Worm (Caenorhabditis elegans) whole organism, L4 larva: ENCODE measurements around the gene R03G8.6.

Source experiments
- F10B5.3 ChIP-seq: sonication (generic microtip); optimal IDR thresholded peaks from 2 replicates; lab custom pipeline; 2016; ENCODE audit warnings: mild to moderate bottlenecking, missing genetic modification characterization, missing compliant biosample characterization
- R02D3.7 ChIP-seq: fragments of 150-350 bp; sonication (generic microtip); optimal IDR thresholded peaks from 3 replicates; lab custom pipeline; 2014; ENCODE audit warnings: missing biosample characterization, missing genetic modification characterization
- Y105C5A.15 ChIP-seq: fragments of 200-800 bp; sonication (Bioruptor generic); IDR thresholded peaks from 2 replicates; pipeline ENCODE4 v1.3.6; 2022; ENCODE audit warnings: missing genetic modification characterization, missing compliant biosample characterization
- Y48G9A.11 ChIP-seq: fragments of 200-800 bp; sonication (Bioruptor generic); IDR thresholded peaks from 2 replicates; pipeline ENCODE4 v1.3.6; 2022; ENCODE audit warnings: missing genetic modification reagents, missing genetic modification characterization, missing compliant biosample characterization
- Y75B8A.6 ChIP-seq: fragments of 200-800 bp; sonication (Bioruptor generic); IDR thresholded peaks from 2 replicates; pipeline ENCODE4 v1.3.6; 2022; ENCODE audit warnings: missing genetic modification reagents, missing genetic modification characterization, missing compliant biosample characterization
- ZK337.2 ChIP-seq: fragments of 200-800 bp; sonication (Bioruptor generic); IDR thresholded peaks from 2 replicates; pipeline ENCODE4 v1.3.6; 2022; ENCODE audit warnings: missing genetic modification reagents, missing genetic modification characterization, missing compliant biosample characterization
- aha-1 ChIP-seq: fragments of 150-350 bp; peaks from one replicate; lab custom pipeline; 2014; ENCODE audit warnings: missing biosample characterization, missing genetic modification characterization
- ama-1 ChIP-seq: fragments of 150-350 bp; optimal IDR thresholded peaks from 2 replicates; lab custom pipeline; 2014; ENCODE audit warnings: inconsistent platforms, mixed read lengths
- attf-4 ChIP-seq: sonication (generic microtip); optimal IDR thresholded peaks from 3 replicates; lab custom pipeline; 2017; ENCODE audit warnings: missing biosample characterization, missing genetic modification characterization
- ceh-62 ChIP-seq: sonication (generic microtip); optimal IDR thresholded peaks from 2 replicates; lab custom pipeline; 2017; ENCODE audit warnings: missing biosample characterization, missing genetic modification characterization
- ceh-82 ChIP-seq: sonication (generic microtip); optimal IDR thresholded peaks from 2 replicates; lab custom pipeline; 2017; ENCODE audit warnings: missing biosample characterization, missing genetic modification characterization
- daf-16 ChIP-seq, 3 experiments: sonication (generic microtip); optimal IDR thresholded peaks; 2 replicates each; lab custom pipeline; 2016 to 2017; ENCODE audit warnings: missing genetic modification characterization in 3 of 3, missing genetic modification reagents in 3 of 3, mild to moderate bottlenecking in 2 of 3, missing compliant biosample characterization in 2 of 3, missing biosample characterization in 1 of 3, moderate library complexity in 1 of 3
- dpl-1 ChIP-seq: fragments of 150-350 bp; optimal IDR thresholded peaks from 2 replicates; lab custom pipeline; 2014; ENCODE audit warnings: missing biosample characterization, missing genetic modification reagents, missing genetic modification characterization
- fos-1 ChIP-seq: fragments of 150-350 bp; optimal IDR thresholded peaks from 2 replicates; lab custom pipeline; 2014; ENCODE audit warnings: missing biosample characterization, missing genetic modification characterization
- gei-8 ChIP-seq: fragments of 200-800 bp; sonication (Bioruptor generic); optimal IDR thresholded peaks from 2 replicates; lab custom pipeline; 2018; ENCODE audit warnings: mild to moderate bottlenecking, missing genetic modification characterization, missing compliant biosample characterization
- hif-1 ChIP-seq, 2 experiments: sonication (generic microtip); optimal IDR thresholded peaks; 2 replicates each; lab custom pipeline; 2016 to 2017; ENCODE audit warnings: missing compliant biosample characterization in 2 of 2, missing genetic modification characterization in 2 of 2, missing genetic modification reagents in 2 of 2, missing genotype in 2 of 2, mild to moderate bottlenecking in 1 of 2
- hlh-11 ChIP-seq: fragments of 200-800 bp; sonication (Bioruptor generic); optimal IDR thresholded peaks from 2 replicates; lab custom pipeline; 2018; ENCODE audit warnings: mild to moderate bottlenecking, missing genetic modification characterization, missing compliant biosample characterization
- jun-1 ChIP-seq: fragments of 150-350 bp; optimal IDR thresholded peaks from 2 replicates; lab custom pipeline; 2014; ENCODE audit warnings: missing biosample characterization, missing genetic modification reagents, missing genetic modification characterization
- lim-7 ChIP-seq: fragments of 200-800 bp; sonication (Bioruptor generic); IDR thresholded peaks from 2 replicates; pipeline ENCODE4 v1.3.6; 2022; ENCODE audit warnings: missing genetic modification characterization, missing compliant biosample characterization
- lin-38 ChIP-seq: fragments of 200-800 bp; sonication (Bioruptor generic); IDR thresholded peaks from 2 replicates; pipeline ENCODE4 v1.3.6; 2022; ENCODE audit warnings: missing genetic modification reagents, missing genetic modification characterization, missing compliant biosample characterization
- lin-39 ChIP-seq: fragments of 150-350 bp; optimal IDR thresholded peaks from 2 replicates; lab custom pipeline; 2014; ENCODE audit warnings: missing biosample characterization, missing genetic modification reagents, missing genetic modification characterization
- lsy-2 ChIP-seq, 2 experiments: fragments of 150-350 bp in 1 of 2; sonication (generic microtip) in 1 of 2; optimal IDR thresholded peaks; 2 replicates each; lab custom pipeline; 2014 to 2017; ENCODE audit warnings: missing biosample characterization in 2 of 2, missing genetic modification characterization in 2 of 2
- madf-5 ChIP-seq, 2 experiments: fragments of 200-800 bp; sonication (Bioruptor generic); IDR thresholded peaks; 2 replicates each; pipeline ENCODE4 v1.3.6; 2022; ENCODE audit warnings: missing compliant biosample characterization in 2 of 2, missing genetic modification characterization in 2 of 2
- madf-9 ChIP-seq: fragments of 200-800 bp; sonication (Bioruptor generic); conservative IDR thresholded peaks from 2 replicates; pipeline ENCODE4 v1.3.6; 2022; ENCODE audit warnings: missing genetic modification reagents, missing genetic modification characterization, missing compliant biosample characterization
- mdl-1 ChIP-seq, 2 experiments: fragments of 150-350 bp in 1 of 2; sonication (generic microtip) in 1 of 2; optimal IDR thresholded peaks; 2 replicates each; lab custom pipeline; 2014 to 2017; ENCODE audit warnings: missing biosample characterization in 2 of 2, missing genetic modification characterization in 2 of 2
- mxl-3 ChIP-seq: fragments of 200-800 bp; sonication (Bioruptor generic); optimal IDR thresholded peaks from 2 replicates; lab custom pipeline; 2018; ENCODE audit warnings: mild to moderate bottlenecking, missing genetic modification characterization, missing compliant biosample characterization
- nhr-25 ChIP-seq: sonication (generic microtip); optimal IDR thresholded peaks from 2 replicates; lab custom pipeline; 2017; ENCODE audit warnings: missing genetic modification characterization, mild to moderate bottlenecking, missing compliant biosample characterization, antibody characterized with exemption, moderate library complexity, borderline replicate concordance; ENCODE audit not compliant: insufficient read depth
- nhr-6 ChIP-seq: fragments of 150-350 bp; optimal IDR thresholded peaks from 2 replicates; lab custom pipeline; 2014; ENCODE audit warnings: missing biosample characterization, missing genetic modification characterization
- nhr-76 ChIP-seq: fragments of 150-350 bp; optimal IDR thresholded peaks from 2 replicates; lab custom pipeline; 2014; ENCODE audit warnings: missing biosample characterization, missing genetic modification characterization
- nhr-77 ChIP-seq: fragments of 150-350 bp; optimal IDR thresholded peaks from 2 replicates; lab custom pipeline; 2014; ENCODE audit warnings: missing biosample characterization, missing genetic modification characterization
- pha-4 ChIP-seq, 2 experiments: fragments of 150-350 bp in 1 of 2; fragments of 200-800 bp in 1 of 2; sonication (Bioruptor generic) in 1 of 2; IDR thresholded peaks in 1 of 2; optimal IDR thresholded peaks in 1 of 2; 2 replicates each; pipeline versions ENCODE4 v1.3.6 to Lab custom; 2014 to 2022; ENCODE audit warnings: missing genetic modification characterization in 2 of 2, missing genetic modification reagents in 2 of 2, missing biosample characterization in 1 of 2, missing compliant biosample characterization in 1 of 2
- pqm-1 ChIP-seq: sonication (generic microtip); optimal IDR thresholded peaks from 2 replicates; lab custom pipeline; 2017; ENCODE audit warnings: missing biosample characterization, missing genetic modification characterization
- rbr-2 ChIP-seq: sonication (generic microtip); optimal IDR thresholded peaks from 2 replicates; lab custom pipeline; 2016; ENCODE audit warnings: missing genotype, missing genetic modification characterization, missing compliant biosample characterization
- saeg-2 ChIP-seq: fragments of 200-800 bp; sonication (Bioruptor generic); IDR thresholded peaks from 2 replicates; pipeline ENCODE4 v1.3.6; 2022; ENCODE audit warnings: missing genetic modification reagents, missing genetic modification characterization, missing compliant biosample characterization
- set-16 ChIP-seq: fragments of 200-800 bp; sonication (Bioruptor generic); IDR thresholded peaks from 2 replicates; pipeline ENCODE4 v1.3.6; 2022; ENCODE audit warnings: missing genetic modification reagents, missing genetic modification characterization, missing compliant biosample characterization
- skn-1 ChIP-seq: fragments of 150-350 bp; optimal IDR thresholded peaks from 2 replicates; lab custom pipeline; 2014; ENCODE audit warnings: missing biosample characterization, missing genetic modification characterization
- snpc-1.2 ChIP-seq: fragments of 200-800 bp; sonication (Bioruptor generic); IDR thresholded peaks from 2 replicates; pipeline ENCODE4 v1.3.6; 2022; ENCODE audit warnings: missing genetic modification reagents, missing genetic modification characterization, missing compliant biosample characterization
- snpc-4 ChIP-seq: fragments of 150-350 bp; optimal IDR thresholded peaks from 2 replicates; lab custom pipeline; 2014; ENCODE audit warnings: missing biosample characterization, missing genetic modification characterization
- tag-97 ChIP-seq: fragments of 200-800 bp; sonication (Bioruptor generic); IDR thresholded peaks from 2 replicates; pipeline ENCODE4 v1.3.6; 2022; ENCODE audit warnings: missing genetic modification characterization, missing compliant biosample characterization
- unc-62 ChIP-seq, 3 experiments: fragments of 150-350 bp in 1 of 3; sonication (generic microtip); optimal IDR thresholded peaks in 2 of 3; peaks in 1 of 3; 1 replicate in 1 of 3; 2 replicates in 2 of 3; lab custom pipeline; 2014 to 2017; ENCODE audit warnings: missing biosample characterization in 3 of 3, missing genetic modification characterization in 3 of 3, missing genetic modification reagents in 3 of 3, missing genotype in 1 of 3
- zfp-2 ChIP-seq: sonication (generic microtip); optimal IDR thresholded peaks from 2 replicates; lab custom pipeline; 2016; ENCODE audit warnings: mild to moderate bottlenecking, missing genetic modification characterization, missing compliant biosample characterization
- zip-2 ChIP-seq: fragments of 150-350 bp; optimal IDR thresholded peaks from 2 replicates; lab custom pipeline; 2014; ENCODE audit warnings: missing biosample characterization, missing genetic modification characterization
- ztf-11 ChIP-seq: fragments of 150-350 bp; optimal IDR thresholded peaks from 2 replicates; lab custom pipeline; 2014; ENCODE audit warnings: missing biosample characterization, missing genetic modification characterization

Gene R03G8.6

DNA sequence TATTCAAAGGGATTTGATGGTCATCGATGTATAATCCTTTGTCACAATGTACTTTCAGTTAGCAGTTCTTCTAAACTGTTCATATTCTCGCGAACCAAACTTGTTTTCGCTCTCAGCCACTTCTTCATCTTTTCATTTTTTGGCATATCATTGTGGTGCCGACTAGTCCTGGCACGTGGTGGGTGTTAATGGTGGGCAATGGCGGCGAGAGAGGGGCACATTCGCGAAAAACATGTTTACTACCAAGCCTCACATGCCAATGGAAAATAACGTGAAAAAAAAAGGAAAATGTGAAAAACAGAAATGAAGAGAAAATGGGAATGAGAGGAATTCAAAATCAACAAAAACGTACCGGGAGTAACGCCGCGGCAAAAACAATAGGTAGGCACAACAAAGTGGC is 46.8 kb upstream of the R03G8.6 start (continued):
- TF ChIP-seq zip-2 (tag; lab: Kevin White, UChicago), result no peak
- TF ChIP-seq rbr-2 (tag; lab: Kevin White, UChicago), result peak; percentile 53
- no peak for TF ChIP-seq nhr-76 (tag; lab: Kevin White, UChicago)
- no peak for TF ChIP-seq fos-1 (tag; lab: Kevin White, UChicago)
- no peak for TF ChIP-seq saeg-2 (GFP tag; lab: Robert Waterston, UW)
- TF ChIP-seq Y48G9A.11 (GFP tag; lab: Robert Waterston, UW), result no peak
- TF ChIP-seq ztf-11 (tag; lab: Kevin White, UChicago), result no peak
- no peak for TF ChIP-seq pqm-1 (tag; lab: Kevin White, UChicago)
- no peak for TF ChIP-seq Y105C5A.15 (GFP tag; lab: Robert Waterston, UW)
- no peak for TF ChIP-seq ama-1 (lab: Kevin White, UChicago)
- TF ChIP-seq lim-7, result no peak
- no peak for TF ChIP-seq nhr-77 (tag; lab: Kevin White, UChicago)
- TF ChIP-seq daf-16 (GFP tag; optimal IDR thresholded peaks at IDR 0.05; lab: Kevin White, UChicago), result peak in 1 of 2 experiments; percentile 55
- TF ChIP-seq daf-16 (tag; optimal IDR thresholded peaks at IDR 0.05; lab: Kevin White, UChicago), result peak; percentile 55
- no peak for TF ChIP-seq lin-38 (GFP tag; lab: Robert Waterston, UW)
- TF ChIP-seq jun-1 (tag; lab: Kevin White, UChicago), result no peak
- no peak for TF ChIP-seq attf-4 (tag; lab: Kevin White, UChicago)
- TF ChIP-seq hif-1 (tag; optimal IDR thresholded peaks at IDR 0.05; lab: Kevin White, UChicago), result peak in 1 of 2 experiments; percentile 48
- no peak for TF ChIP-seq ceh-62 (tag; lab: Kevin White, UChicago)
- no peak for TF ChIP-seq nhr-6
- TF ChIP-seq R02D3.7 (tag; lab: Kevin White, UChicago), result no peak
- TF ChIP-seq snpc-1.2 (GFP tag; lab: Robert Waterston, UW), result no peak

DNA sequence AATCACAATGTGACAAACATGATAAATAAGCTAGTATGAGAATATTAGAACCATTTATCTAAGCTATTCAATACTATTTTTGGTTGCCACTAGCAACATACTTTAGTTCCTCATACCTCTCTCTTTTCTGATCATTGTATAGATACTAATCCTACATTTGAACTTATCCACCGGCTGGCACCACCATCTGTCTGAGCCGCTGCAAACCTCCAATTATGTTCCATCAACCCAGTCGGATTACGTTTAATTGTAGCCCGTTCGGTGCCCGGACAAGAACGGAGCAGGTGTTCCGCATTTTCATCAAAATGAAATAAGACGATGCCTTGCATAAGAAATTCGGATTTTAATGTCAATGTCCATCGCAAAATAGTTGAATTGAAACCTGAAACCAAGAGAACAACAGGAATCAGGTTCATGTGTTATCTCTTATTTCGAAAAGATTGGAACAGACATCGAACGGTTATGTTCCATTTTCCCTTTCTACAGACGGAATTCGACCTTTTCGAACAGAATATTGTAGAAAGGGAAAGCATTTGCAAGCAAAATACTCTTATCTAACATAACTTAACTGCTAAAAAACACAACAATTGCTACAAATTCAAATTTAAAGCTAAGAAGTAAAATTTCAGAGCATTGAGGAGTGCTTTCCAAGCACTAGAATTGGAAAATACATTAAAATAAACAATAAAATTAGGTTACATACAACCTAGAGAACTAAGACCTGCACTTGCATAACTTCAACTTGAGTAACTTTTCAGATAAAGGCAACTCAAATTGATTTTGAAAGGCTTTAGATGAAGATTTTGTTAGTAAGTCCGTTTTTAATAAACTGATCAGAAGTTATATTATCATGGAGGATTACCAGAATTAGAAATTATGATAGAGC is 45.9 kb upstream of the R03G8.6 start:
- TF ChIP-seq aha-1 (tag; lab: Kevin White, UChicago) (peak; percentile 95), hif-1 (tag; optimal IDR thresholded peaks at IDR 0.05; lab: Kevin White, UChicago) (no peak), unc-62 (GFP tag; optimal IDR thresholded peaks at IDR 0.05 in 1 of 2; lab: Kevin White, UChicago) (peak in 1 of 2 experiments; percentile 87), unc-62 (tag; optimal IDR thresholded peaks at IDR 0.05; lab: Kevin White, UChicago) (no peak)

DNA sequence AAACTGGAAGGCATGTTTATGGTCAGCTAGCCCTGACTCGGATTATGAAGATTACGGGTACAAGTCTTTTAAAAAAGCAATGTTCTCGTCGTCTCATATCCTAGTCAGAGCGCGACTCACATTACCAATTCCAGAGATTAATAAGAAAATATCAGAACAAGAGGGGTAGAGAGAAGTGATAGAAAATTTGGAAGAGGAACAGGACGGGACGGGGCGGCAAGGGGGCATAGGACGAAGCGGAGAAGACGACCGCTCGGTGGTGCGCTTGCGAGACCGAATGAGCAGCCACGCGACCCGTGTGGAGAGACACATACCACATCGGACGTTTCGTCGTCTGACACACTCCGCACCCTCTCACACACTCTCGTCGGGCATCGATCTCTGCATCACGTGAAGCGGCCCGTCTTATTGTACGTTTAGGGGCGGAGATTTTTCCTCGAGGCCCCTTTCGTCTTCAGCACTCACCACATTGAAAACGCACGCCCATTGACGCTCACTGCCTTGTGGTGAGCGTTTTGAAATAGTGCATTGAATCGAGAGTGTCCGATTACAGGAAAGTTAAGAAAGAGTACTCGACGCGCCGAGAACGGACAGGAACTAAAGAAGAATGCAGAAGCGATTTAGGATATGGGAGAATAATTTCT is 44.8 kb upstream of the R03G8.6 start:
- TF ChIP-seq hlh-11 (tag; lab: Kevin White, UChicago), result peak; percentile 99
- TF ChIP-seq tag-97, result no peak
- TF ChIP-seq mxl-3, result peak; percentile 90
- peak; percentile 77 for TF ChIP-seq lin-39 (tag; lab: Kevin White, UChicago)
- TF ChIP-seq madf-5 (GFP tag; IDR thresholded peaks at IDR 0.05; lab: Robert Waterston, UW), result 0 out of 4 replicates have a peak, but pooled peaks of 1 of the 2 experiments have one; percentile 21
- no peak for TF ChIP-seq Y75B8A.6
- peak; percentile 79 for TF ChIP-seq nhr-25 (tag; lab: Kevin White, UChicago)
- TF ChIP-seq lsy-2 (tag; optimal IDR thresholded peaks at IDR 0.05; lab: Kevin White, UChicago), result peak; percentile 87 to 91
- TF ChIP-seq mdl-1 (tag; optimal IDR thresholded peaks at IDR 0.05; lab: Kevin White, UChicago), result peak; percentile 97 to 100
- TF ChIP-seq F10B5.3 (tag; lab: Kevin White, UChicago), result peak; percentile 56
- peak; percentile 90 for TF ChIP-seq pha-4 (GFP tag; IDR thresholded peaks at IDR 0.05; lab: Robert Waterston, UW)
- no peak for TF ChIP-seq pha-4 (tag; optimal IDR thresholded peaks at IDR 0.05; lab: Kevin White, UChicago)
- peak; percentile 6 for TF ChIP-seq fos-1 (tag; lab: Kevin White, UChicago)
- TF ChIP-seq ztf-11 (tag; lab: Kevin White, UChicago), result no peak
- TF ChIP-seq ama-1 (lab: Kevin White, UChicago), result peak; percentile 98
- peak; percentile 72 for TF ChIP-seq gei-8 (GFP tag; lab: Kevin White, UChicago)
- TF ChIP-seq madf-9, result peak; percentile 89
- no peak for TF ChIP-seq skn-1
- 0 out of 2 replicates have a peak, but pooled peaks have one; percentile 16 for TF ChIP-seq ZK337.2 (GFP tag; lab: Robert Waterston, UW)
- peak; percentile 74 for TF ChIP-seq zip-2 (tag; lab: Kevin White, UChicago)
- peak; percentile 67 for TF ChIP-seq lim-7
- peak; percentile 99 for TF ChIP-seq set-16
- peak; percentile 69 for TF ChIP-seq zfp-2
- no peak for TF ChIP-seq snpc-4 (tag; lab: Kevin White, UChicago)
- TF ChIP-seq dpl-1 (GFP tag; lab: Kevin White, UChicago), result peak; percentile 53
- no peak for TF ChIP-seq ceh-82
